Worm (Caenorhabditis elegans) whole organism, mixed stage, embryonic: ENCODE results near the gene T15H9.5.

Experiments
- M03D4.4 ChIP-seq: sonication (generic microtip); optimal IDR thresholded peaks from 2 replicates; lab custom pipeline; 2017; ENCODE audit warnings: mild to moderate bottlenecking, missing genetic modification characterization, missing compliant biosample characterization
- bed-3 ChIP-seq: fragments of 200-800 bp; sonication (Bioruptor generic); optimal IDR thresholded peaks from 3 replicates; lab custom pipeline; 2018; ENCODE audit warnings: mild to moderate bottlenecking, missing genetic modification characterization, moderate library complexity, missing compliant biosample characterization
- blmp-1 ChIP-seq: fragments of 150-350 bp; optimal IDR thresholded peaks from 2 replicates; lab custom pipeline; 2014; ENCODE audit warnings: missing biosample characterization, missing genetic modification characterization
- ceh-39 ChIP-seq: fragments of 150-350 bp; optimal IDR thresholded peaks from 2 replicates; lab custom pipeline; 2014; ENCODE audit warnings: missing biosample characterization, missing genetic modification characterization
- ceh-43 ChIP-seq: fragments of 200-800 bp; sonication (Bioruptor generic); optimal IDR thresholded peaks from 2 replicates; lab custom pipeline; 2018; ENCODE audit warnings: mild to moderate bottlenecking, missing genetic modification characterization, moderate library complexity, missing compliant biosample characterization
- ceh-83 ChIP-seq: fragments of 200-800 bp; sonication (Bioruptor generic); optimal IDR thresholded peaks from 2 replicates; lab custom pipeline; 2018; ENCODE audit warnings: mild to moderate bottlenecking, missing genetic modification characterization, missing compliant biosample characterization
- ces-1 ChIP-seq: fragments of 150-350 bp; optimal IDR thresholded peaks from 2 replicates; lab custom pipeline; 2014; ENCODE audit warnings: missing biosample characterization, missing genetic modification reagents, missing genetic modification characterization
- cnd-1 ChIP-seq: fragments of 200-800 bp; sonication (Bioruptor generic); optimal IDR thresholded peaks from 2 replicates; lab custom pipeline; 2018; ENCODE audit warnings: mild to moderate bottlenecking, missing genetic modification characterization, missing compliant biosample characterization
- drap-1 ChIP-seq: fragments of 200-800 bp; sonication (Bioruptor generic); optimal IDR thresholded peaks from 3 replicates; lab custom pipeline; 2018; ENCODE audit warnings: mild to moderate bottlenecking, missing genetic modification characterization, missing compliant biosample characterization
- elt-1 ChIP-seq: sonication (generic microtip); optimal IDR thresholded peaks from 2 replicates; lab custom pipeline; 2017; ENCODE audit warnings: missing genetic modification characterization, mild to moderate bottlenecking, missing compliant biosample characterization, antibody characterized with exemption, moderate library complexity, borderline replicate concordance; ENCODE audit not compliant: insufficient read depth
- elt-3 ChIP-seq: fragments of 150-350 bp; optimal IDR thresholded peaks from 2 replicates; lab custom pipeline; 2014; ENCODE audit warnings: missing biosample characterization, missing genetic modification characterization
- ham-2 ChIP-seq: fragments of 200-800 bp; sonication (Bioruptor generic); optimal IDR thresholded peaks from 2 replicates; lab custom pipeline; 2018; ENCODE audit warnings: mild to moderate bottlenecking, missing genetic modification characterization, missing compliant biosample characterization
- hlh-1 ChIP-seq: fragments of 150-350 bp; optimal IDR thresholded peaks from 2 replicates; lab custom pipeline; 2014; ENCODE audit warnings: missing biosample characterization, missing genetic modification reagents, missing genetic modification characterization
- lin-13 ChIP-seq: fragments of 150-350 bp; optimal IDR thresholded peaks from 2 replicates; lab custom pipeline; 2014; ENCODE audit warnings: missing biosample characterization, missing genetic modification characterization
- lin-32 ChIP-seq: fragments of 200-800 bp; sonication (Bioruptor generic); optimal IDR thresholded peaks from 2 replicates; lab custom pipeline; 2018; ENCODE audit warnings: mild to moderate bottlenecking, missing genetic modification characterization, missing compliant biosample characterization
- lsy-2 ChIP-seq: fragments of 150-350 bp; optimal IDR thresholded peaks from 2 replicates; lab custom pipeline; 2014; ENCODE audit warnings: missing biosample characterization, missing genetic modification characterization
- mab-5 ChIP-seq: fragments of 150-350 bp; optimal IDR thresholded peaks from 2 replicates; lab custom pipeline; 2014; ENCODE audit warnings: missing biosample characterization, missing genetic modification characterization
- mep-1 ChIP-seq: fragments of 150-350 bp; optimal IDR thresholded peaks from 2 replicates; lab custom pipeline; 2017; ENCODE audit warnings: missing biosample characterization, missing genetic modification reagents, missing genetic modification characterization, inconsistent platforms
- mls-2 ChIP-seq: sonication (generic microtip); optimal IDR thresholded peaks from 2 replicates; lab custom pipeline; 2016; ENCODE audit warnings: mild to moderate bottlenecking, missing genetic modification characterization, moderate library complexity, missing compliant biosample characterization
- nhr-2 ChIP-seq: fragments of 150-350 bp; optimal IDR thresholded peaks from 2 replicates; lab custom pipeline; 2014; ENCODE audit warnings: missing biosample characterization, missing genetic modification characterization
- nhr-237 ChIP-seq: fragments of 150-350 bp; optimal IDR thresholded peaks from 2 replicates; lab custom pipeline; 2014; ENCODE audit warnings: missing biosample characterization, missing genetic modification characterization
- nhr-28 ChIP-seq: fragments of 150-350 bp; optimal IDR thresholded peaks from 2 replicates; lab custom pipeline; 2014; ENCODE audit warnings: missing biosample characterization, missing genetic modification characterization
- nhr-76 ChIP-seq: sonication (generic microtip); optimal IDR thresholded peaks from 2 replicates; lab custom pipeline; 2017; ENCODE audit warnings: missing biosample characterization, missing genetic modification characterization
- pha-4 ChIP-seq: fragments of 150-350 bp; optimal IDR thresholded peaks from 2 replicates; lab custom pipeline; 2018; ENCODE audit warnings: missing biosample characterization, missing genetic modification reagents, missing genetic modification characterization
- sem-2 ChIP-seq: fragments of 200-800 bp; sonication (Bioruptor generic); optimal IDR thresholded peaks from 2 replicates; lab custom pipeline; 2018; ENCODE audit warnings: mild to moderate bottlenecking, missing genetic modification characterization, missing compliant biosample characterization
- snpc-4 ChIP-seq: fragments of 150-350 bp; optimal IDR thresholded peaks from 2 replicates; lab custom pipeline; 2014; ENCODE audit warnings: missing biosample characterization, missing genetic modification characterization
- sptf-1 ChIP-seq: sonication (generic microtip); optimal IDR thresholded peaks from 2 replicates; lab custom pipeline; 2017; ENCODE audit warnings: mild to moderate bottlenecking, missing genetic modification characterization, moderate library complexity, missing compliant biosample characterization
- unc-120 ChIP-seq: sonication (generic microtip); optimal IDR thresholded peaks from 2 replicates; lab custom pipeline; 2017; ENCODE audit warnings: missing genetic modification characterization, missing compliant biosample characterization; ENCODE audit not compliant: poor library complexity, severe bottlenecking
- unc-62 ChIP-seq: fragments of 150-350 bp; optimal IDR thresholded peaks from 2 replicates; lab custom pipeline; 2014; ENCODE audit warnings: missing biosample characterization, missing genetic modification reagents, missing genetic modification characterization
- zip-8 ChIP-seq: fragments of 150-350 bp; optimal IDR thresholded peaks from 2 replicates; lab custom pipeline; 2014; ENCODE audit warnings: missing biosample characterization, missing genetic modification characterization
- ztf-11 ChIP-seq: fragments of 150-350 bp; optimal IDR thresholded peaks from 2 replicates; lab custom pipeline; 2014; ENCODE audit warnings: missing biosample characterization, missing genetic modification characterization

T15H9.5 gene

DNA sequence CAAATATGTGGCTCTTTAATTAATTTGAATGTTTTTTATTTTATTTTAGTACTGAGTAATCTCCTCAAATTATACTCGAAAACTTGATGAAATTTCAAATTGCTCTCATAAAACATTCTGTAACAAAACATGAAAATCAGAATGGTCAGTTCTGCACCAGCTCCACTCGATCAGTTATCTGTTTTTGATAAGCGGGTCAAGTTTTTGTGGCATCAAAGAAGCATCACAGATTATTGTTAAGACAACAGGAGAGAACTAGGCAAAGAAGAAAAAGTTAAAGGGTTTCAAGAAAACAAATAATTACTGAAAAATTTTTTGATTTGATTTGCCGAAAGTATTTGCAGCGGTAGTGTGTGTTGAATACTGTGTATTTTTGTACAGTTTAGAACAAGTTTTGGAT lies 4.1 kb downstream of the T15H9.5 start:
- TF ChIP-seq M03D4.4 = no peak
- no peak for TF ChIP-seq unc-120 (tag; lab: Kevin White, UChicago)
- no peak for TF ChIP-seq ces-1
- no peak for TF ChIP-seq lsy-2 (tag; lab: Kevin White, UChicago)
- no peak for TF ChIP-seq mab-5 (tag; lab: Kevin White, UChicago)
- TF ChIP-seq blmp-1 = no peak
- no peak for TF ChIP-seq bed-3
- TF ChIP-seq mls-2 (tag; lab: Kevin White, UChicago) = no peak
- no peak for TF ChIP-seq nhr-2 (tag; lab: Kevin White, UChicago)

- TF ChIP-seq zip-8 = no peak
- no peak for TF ChIP-seq mep-1
Observed at ce11 chrII:9606485-9607036, 4.7 kb downstream of the T15H9.5 start.

ce11 chrII:9605954-9606353 lies 5.3 kb downstream of the T15H9.5 start:
- TF ChIP-seq lin-32 (GFP tag; lab: Kevin White, UChicago) (no peak), snpc-4 (tag; lab: Kevin White, UChicago) (no peak), elt-1 (tag; lab: Kevin White, UChicago) (peak; percentile 37), ceh-83 (GFP tag; lab: Kevin White, UChicago) (no peak), nhr-237 (no peak), ceh-43 (GFP tag; lab: Kevin White, UChicago) (no peak), drap-1 (no peak), nhr-2 (tag; lab: Kevin White, UChicago) (no peak), mab-5 (tag; lab: Kevin White, UChicago) (no peak)

- no peak for TF ChIP-seq nhr-28 (tag; lab: Kevin White, UChicago)
- TF ChIP-seq lin-13 (tag; lab: Kevin White, UChicago) = no peak
- TF ChIP-seq pha-4 = peak; percentile 10
- TF ChIP-seq, all 35 proteins: peak for 1
Observed at ce11 chrII:9605336-9605735, 5.9 kb downstream of the T15H9.5 start, which contains the start of gene nhr-19. Gene nhr-19 (minus strand): TSS chrII:9605526.

- TF ChIP-seq M03D4.4 (no peak), unc-120 (tag; lab: Kevin White, UChicago) (no peak), elt-1 (tag; lab: Kevin White, UChicago) (no peak), lsy-2 (tag; lab: Kevin White, UChicago) (no peak), nhr-2 (tag; lab: Kevin White, UChicago) (no peak), ceh-43 (GFP tag; lab: Kevin White, UChicago) (no peak)
- TF ChIP-seq, all 35 proteins: peak for 0
Observed at ce11 chrII:9604685-9605084, 6.6 kb downstream of the T15H9.5 start.

DNA sequence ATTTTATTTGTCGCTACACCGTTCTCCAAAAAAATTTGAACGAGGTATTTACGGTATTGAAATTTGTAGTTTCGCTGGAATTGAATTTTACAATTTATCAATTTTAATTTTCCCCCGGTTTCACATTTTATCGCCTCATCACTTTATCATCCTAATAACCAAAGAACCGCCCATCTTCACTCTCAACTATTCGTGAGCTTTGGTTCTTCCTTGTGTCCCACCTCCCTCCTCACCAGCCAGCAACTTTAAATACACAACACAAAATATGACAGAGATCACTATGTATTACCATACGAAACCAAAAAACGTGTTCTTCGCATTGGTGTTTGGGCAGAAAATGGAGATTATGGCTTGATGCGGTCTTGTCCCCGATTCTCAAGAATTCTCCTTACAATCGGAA lies 7.2 kb downstream of the T15H9.5 start:
- TF ChIP-seq nhr-2 (tag; lab: Kevin White, UChicago) (no peak), ham-2 (no peak), hlh-1 (no peak), M03D4.4 (no peak)

DNA sequence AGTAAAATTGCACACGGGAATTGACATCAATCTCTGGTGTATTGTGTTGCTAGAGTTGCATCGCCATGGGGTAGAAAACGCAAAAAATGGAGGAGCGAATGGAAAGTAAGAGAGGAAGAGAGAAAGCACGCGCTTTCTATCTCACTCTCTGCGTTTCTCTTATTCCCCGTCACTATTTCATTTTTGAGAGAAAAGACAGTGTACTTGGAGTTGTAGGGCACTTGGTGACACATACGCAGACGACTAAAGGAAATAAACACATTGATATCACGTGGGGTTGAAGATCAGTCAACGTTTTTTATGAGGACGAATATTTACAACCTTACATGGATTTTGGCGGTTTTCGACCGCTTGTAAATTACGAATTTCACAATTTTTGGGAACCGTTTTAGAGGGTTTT lies 7.8 kb downstream of the T15H9.5 start:
- TF ChIP-seq pha-4 (peak; percentile 68), blmp-1 (no peak), unc-62 (peak; percentile 80), unc-120 (tag; lab: Kevin White, UChicago) (peak; percentile 75), nhr-28 (tag; lab: Kevin White, UChicago) (peak; percentile 28), mab-5 (tag; lab: Kevin White, UChicago) (peak; percentile 3), nhr-76 (tag; lab: Kevin White, UChicago) (no peak), lsy-2 (tag; lab: Kevin White, UChicago) (peak; percentile 34), mep-1 (peak; percentile 32), drap-1 (no peak), nhr-237 (peak; percentile 80), hlh-1 (peak; percentile 65)

DNA sequence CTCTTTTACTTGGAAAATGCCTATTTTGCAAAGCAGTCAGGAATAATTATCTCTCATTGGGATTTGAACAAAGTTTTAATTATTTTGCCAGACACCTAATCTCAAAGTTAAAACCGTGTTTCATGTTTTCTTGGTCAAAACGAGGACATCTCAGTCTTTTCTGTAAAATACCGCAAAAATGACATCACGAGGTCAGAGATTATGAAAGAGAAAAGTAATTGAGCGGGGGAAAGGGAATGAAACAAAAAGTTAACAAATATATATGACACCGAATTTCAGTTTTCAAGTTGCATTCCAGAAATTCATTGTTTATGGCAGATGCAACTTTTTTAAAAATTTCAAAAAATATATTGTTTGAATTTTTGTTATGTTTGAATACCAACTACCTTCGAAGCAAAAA lies 8.7 kb downstream of the T15H9.5 start:
- no peak for TF ChIP-seq zip-8
- no peak for TF ChIP-seq lin-13 (tag; lab: Kevin White, UChicago)
- no peak for TF ChIP-seq mep-1
- no peak for TF ChIP-seq unc-120 (tag; lab: Kevin White, UChicago)
- TF ChIP-seq nhr-237 = no peak
- no peak for TF ChIP-seq nhr-76 (tag; lab: Kevin White, UChicago)
- TF ChIP-seq unc-62 = no peak
- TF ChIP-seq ceh-83 (GFP tag; lab: Kevin White, UChicago) = no peak
- TF ChIP-seq elt-3 = no peak
- no peak for TF ChIP-seq ceh-39 (tag; lab: Kevin White, UChicago)
- no peak for TF ChIP-seq cnd-1 (tag; lab: Kevin White, UChicago)
- TF ChIP-seq snpc-4 (tag; lab: Kevin White, UChicago) = no peak
- no peak for TF ChIP-seq ceh-43 (GFP tag; lab: Kevin White, UChicago)
- no peak for TF ChIP-seq M03D4.4
- TF ChIP-seq pha-4 = no peak
- no peak for TF ChIP-seq sptf-1 (tag; lab: Kevin White, UChicago)
- no peak for TF ChIP-seq sem-2 (GFP tag; lab: Kevin White, UChicago)
- no peak for TF ChIP-seq mab-5 (tag; lab: Kevin White, UChicago)
- TF ChIP-seq ztf-11 (tag; lab: Kevin White, UChicago) = no peak
